Worm (Caenorhabditis elegans) whole organism, L3 larva: ENCODE results near the gene drr-1.

Source experiments
- ama-1 ChIP-seq: fragments of 150-350 bp; optimal IDR thresholded peaks from 2 replicates; lab custom pipeline; 2018
- ceh-82 ChIP-seq: fragments of 150-350 bp; optimal IDR thresholded peaks from 2 replicates; lab custom pipeline; 2014; ENCODE audit warnings: missing biosample characterization, missing genetic modification characterization
- elt-3 ChIP-seq, 3 experiments: fragments of 150-350 bp in 1 of 3; sonication (generic microtip) in 2 of 3; optimal IDR thresholded peaks; 2 replicates in 2 of 3; 4 replicates in 1 of 3; lab custom pipeline; 2014 to 2017; ENCODE audit warnings: missing biosample characterization in 3 of 3, missing genetic modification characterization in 3 of 3
- fos-1 ChIP-seq: fragments of 150-350 bp; optimal IDR thresholded peaks from 2 replicates; lab custom pipeline; 2014; ENCODE audit warnings: missing biosample characterization, missing genetic modification characterization
- lin-15B ChIP-seq: fragments of 150-350 bp; optimal IDR thresholded peaks from 2 replicates; lab custom pipeline; 2014; ENCODE audit warnings: missing biosample characterization, missing genetic modification characterization
- mdl-1 ChIP-seq: fragments of 150-350 bp; optimal IDR thresholded peaks from 2 replicates; lab custom pipeline; 2014; ENCODE audit warnings: missing biosample characterization, missing genetic modification characterization
- mml-1 ChIP-seq: fragments of 150-350 bp; sonication (generic microtip); optimal IDR thresholded peaks from 3 replicates; lab custom pipeline; 2014; ENCODE audit warnings: missing biosample characterization, missing genetic modification characterization
- nhr-28 ChIP-seq: fragments of 150-350 bp; optimal IDR thresholded peaks from 2 replicates; lab custom pipeline; 2014; ENCODE audit warnings: missing biosample characterization, missing genetic modification characterization
- snpc-4 ChIP-seq: fragments of 150-350 bp; optimal IDR thresholded peaks from 2 replicates; lab custom pipeline; 2014; ENCODE audit warnings: missing biosample characterization, missing genetic modification characterization
- tbx-2 ChIP-seq: sonication (generic microtip); optimal IDR thresholded peaks from 2 replicates; lab custom pipeline; 2016; ENCODE audit warnings: mild to moderate bottlenecking, missing genetic modification characterization, missing compliant biosample characterization
- unc-62 ChIP-seq: fragments of 150-350 bp; sonication (generic microtip); optimal IDR thresholded peaks from 4 replicates; lab custom pipeline; 2014; ENCODE audit warnings: missing biosample characterization, missing genetic modification reagents, missing genetic modification characterization
- ztf-4 ChIP-seq: fragments of 150-350 bp; optimal IDR thresholded peaks from 2 replicates; lab custom pipeline; 2014; ENCODE audit warnings: missing biosample characterization, missing genetic modification characterization

ce11 chrII:13542991-13543390, 47.3 kb upstream of the drr-1 start:
- TF ChIP-seq mml-1 (tag; lab: Kevin White, UChicago) (no peak), lin-15B (tag; lab: Kevin White, UChicago) (no peak), mdl-1 (tag; lab: Kevin White, UChicago) (no peak), ama-1 (lab: Kevin White, UChicago) (no peak), snpc-4 (tag; lab: Kevin White, UChicago) (no peak), ceh-82 (tag; lab: Kevin White, UChicago) (no peak), nhr-28 (tag; lab: Kevin White, UChicago) (no peak), unc-62 (GFP tag; lab: Kevin White, UChicago) (no peak), tbx-2 (no peak), ztf-4 (tag; lab: Kevin White, UChicago) (no peak), elt-3 (tag; optimal IDR thresholded peaks at IDR 0.05; lab: Kevin White, UChicago) (no peak), fos-1 (tag; lab: Kevin White, UChicago) (no peak)
